Worm (Caenorhabditis elegans) whole organism, L3 larva: Measurements from ENCODE around the gene Y62E10A.19.

Source experiments
- R02D3.7 ChIP-seq: fragments of 150-350 bp; optimal IDR thresholded peaks from 2 replicates; lab custom pipeline; 2014; ENCODE audit warnings: missing biosample characterization, missing genetic modification characterization
- ZK546.5 ChIP-seq: sonication (generic microtip); optimal IDR thresholded peaks from 2 replicates; lab custom pipeline; 2017; ENCODE audit warnings: missing biosample characterization, missing genetic modification characterization
- aly-2 ChIP-seq: fragments of 150-350 bp; optimal IDR thresholded peaks from 2 replicates; lab custom pipeline; 2014; ENCODE audit warnings: missing biosample characterization, missing genetic modification characterization
- ama-1 ChIP-seq: fragments of 150-350 bp; optimal IDR thresholded peaks from 2 replicates; lab custom pipeline; 2018
- ceh-16 ChIP-seq: sonication (generic microtip); optimal IDR thresholded peaks from 2 replicates; lab custom pipeline; 2017; ENCODE audit warnings: missing biosample characterization, missing genetic modification characterization
- ceh-28 ChIP-seq: fragments of 150-350 bp; optimal IDR thresholded peaks from 2 replicates; lab custom pipeline; 2014; ENCODE audit warnings: missing biosample characterization, missing genetic modification reagents, missing genetic modification characterization
- ceh-82 ChIP-seq: fragments of 150-350 bp; optimal IDR thresholded peaks from 2 replicates; lab custom pipeline; 2014; ENCODE audit warnings: missing biosample characterization, missing genetic modification characterization
- ceh-9 ChIP-seq: sonication (generic microtip); optimal IDR thresholded peaks from 2 replicates; lab custom pipeline; 2018; ENCODE audit warnings: missing biosample characterization, missing genetic modification characterization
- elt-2 ChIP-seq: sonication (generic microtip); optimal IDR thresholded peaks from 2 replicates; lab custom pipeline; 2016; ENCODE audit warnings: missing genetic modification reagents, mild to moderate bottlenecking, missing genetic modification characterization, missing compliant biosample characterization
- elt-3 ChIP-seq, 3 experiments: fragments of 150-350 bp in 1 of 3; sonication (generic microtip) in 2 of 3; optimal IDR thresholded peaks; 2 replicates in 2 of 3; 4 replicates in 1 of 3; lab custom pipeline; 2014 to 2017; ENCODE audit warnings: missing biosample characterization in 3 of 3, missing genetic modification characterization in 3 of 3
- eor-1 ChIP-seq, 2 experiments: fragments of 150-350 bp; optimal IDR thresholded peaks; 2 replicates each; lab custom pipeline; 2014 to 2018; ENCODE audit warnings: missing biosample characterization in 2 of 2, missing genetic modification characterization in 2 of 2
- fkh-10 ChIP-seq: sonication (generic microtip); optimal IDR thresholded peaks from 2 replicates; lab custom pipeline; 2017; ENCODE audit warnings: missing biosample characterization, missing genetic modification reagents, missing genetic modification characterization
- hmg-11 ChIP-seq: sonication (generic microtip); optimal IDR thresholded peaks from 2 replicates; lab custom pipeline; 2016; ENCODE audit warnings: missing genetic modification characterization, missing compliant biosample characterization
- jun-1 ChIP-seq: fragments of 150-350 bp; optimal IDR thresholded peaks from 2 replicates; lab custom pipeline; 2014; ENCODE audit warnings: missing biosample characterization, missing genetic modification reagents, missing genetic modification characterization
- lin-15B ChIP-seq: fragments of 150-350 bp; optimal IDR thresholded peaks from 2 replicates; lab custom pipeline; 2014; ENCODE audit warnings: missing biosample characterization, missing genetic modification characterization
- lin-39 ChIP-seq: fragments of 150-350 bp; optimal IDR thresholded peaks from 2 replicates; lab custom pipeline; 2018; ENCODE audit warnings: missing biosample characterization, missing genetic modification reagents, missing genetic modification characterization
- mdl-1 ChIP-seq: fragments of 150-350 bp; optimal IDR thresholded peaks from 2 replicates; lab custom pipeline; 2014; ENCODE audit warnings: missing biosample characterization, missing genetic modification characterization
- mml-1 ChIP-seq: fragments of 150-350 bp; sonication (generic microtip); optimal IDR thresholded peaks from 3 replicates; lab custom pipeline; 2014; ENCODE audit warnings: missing biosample characterization, missing genetic modification characterization
- nfya-1 ChIP-seq: sonication (generic microtip); optimal IDR thresholded peaks from 2 replicates; lab custom pipeline; 2017; ENCODE audit warnings: missing genetic modification characterization, mild to moderate bottlenecking, missing compliant biosample characterization, antibody characterized with exemption, moderate library complexity; ENCODE audit not compliant: insufficient read depth
- nhr-11 ChIP-seq: fragments of 150-350 bp; optimal IDR thresholded peaks from 2 replicates; lab custom pipeline; 2014; ENCODE audit warnings: missing biosample characterization, missing genetic modification characterization
- nhr-12 ChIP-seq: fragments of 150-350 bp; optimal IDR thresholded peaks from 2 replicates; lab custom pipeline; 2014; ENCODE audit warnings: missing biosample characterization, missing genetic modification characterization
- nhr-237 ChIP-seq: fragments of 150-350 bp; optimal IDR thresholded peaks from 2 replicates; lab custom pipeline; 2014; ENCODE audit warnings: missing biosample characterization, missing genetic modification characterization
- nhr-25 ChIP-seq: sonication (generic microtip); optimal IDR thresholded peaks from 2 replicates; lab custom pipeline; 2017; ENCODE audit warnings: missing biosample characterization, missing genetic modification characterization
- nhr-28 ChIP-seq: fragments of 150-350 bp; optimal IDR thresholded peaks from 2 replicates; lab custom pipeline; 2014; ENCODE audit warnings: missing biosample characterization, missing genetic modification characterization
- nhr-43 ChIP-seq: sonication (generic microtip); optimal IDR thresholded peaks from 2 replicates; lab custom pipeline; 2016; ENCODE audit warnings: mild to moderate bottlenecking, missing genetic modification characterization, missing compliant biosample characterization; ENCODE audit not compliant: poor library complexity, severe bottlenecking
- nhr-67 ChIP-seq: fragments of 150-350 bp; optimal IDR thresholded peaks from 2 replicates; lab custom pipeline; 2014; ENCODE audit warnings: missing biosample characterization, missing genetic modification characterization
- nhr-76 ChIP-seq: fragments of 150-350 bp; sonication (generic microtip); optimal IDR thresholded peaks from 5 replicates; lab custom pipeline; 2014; ENCODE audit warnings: missing biosample characterization, missing genetic modification characterization
- nhr-77 ChIP-seq: fragments of 150-350 bp; optimal IDR thresholded peaks from 2 replicates; lab custom pipeline; 2014; ENCODE audit warnings: missing biosample characterization, missing genetic modification characterization
- pha-4 ChIP-seq: fragments of 150-350 bp; optimal IDR thresholded peaks from 2 replicates; lab custom pipeline; 2014; ENCODE audit warnings: missing biosample characterization, missing genetic modification reagents, missing genetic modification characterization
- pqm-1 ChIP-seq: fragments of 150-350 bp; optimal IDR thresholded peaks from 2 replicates; lab custom pipeline; 2017; ENCODE audit warnings: missing biosample characterization, missing genetic modification characterization, inconsistent platforms
- sea-2 ChIP-seq: fragments of 150-350 bp; sonication (generic microtip); optimal IDR thresholded peaks from 4 replicates; lab custom pipeline; 2014; ENCODE audit warnings: missing biosample characterization, missing genetic modification reagents, missing genetic modification characterization
- skn-1 ChIP-seq: fragments of 150-350 bp; optimal IDR thresholded peaks from 2 replicates; lab custom pipeline; 2014; ENCODE audit warnings: missing biosample characterization, missing genetic modification characterization
- snpc-4 ChIP-seq: fragments of 150-350 bp; optimal IDR thresholded peaks from 2 replicates; lab custom pipeline; 2014; ENCODE audit warnings: missing biosample characterization, missing genetic modification characterization
- tbx-2 ChIP-seq: sonication (generic microtip); optimal IDR thresholded peaks from 2 replicates; lab custom pipeline; 2016; ENCODE audit warnings: mild to moderate bottlenecking, missing genetic modification characterization, missing compliant biosample characterization
- unc-39 ChIP-seq: sonication (generic microtip); optimal IDR thresholded peaks from 4 replicates; lab custom pipeline; 2017; ENCODE audit warnings: missing biosample characterization, missing genetic modification characterization
- unc-62 ChIP-seq: fragments of 150-350 bp; sonication (generic microtip); optimal IDR thresholded peaks from 4 replicates; lab custom pipeline; 2014; ENCODE audit warnings: missing biosample characterization, missing genetic modification reagents, missing genetic modification characterization
- zag-1 ChIP-seq: fragments of 150-350 bp; optimal IDR thresholded peaks from 2 replicates; lab custom pipeline; 2014; ENCODE audit warnings: missing biosample characterization, missing genetic modification characterization
- ztf-11 ChIP-seq: fragments of 150-350 bp; optimal IDR thresholded peaks from 2 replicates; lab custom pipeline; 2014; ENCODE audit warnings: missing biosample characterization, missing genetic modification characterization
- ztf-4 ChIP-seq: fragments of 150-350 bp; optimal IDR thresholded peaks from 2 replicates; lab custom pipeline; 2014; ENCODE audit warnings: missing biosample characterization, missing genetic modification characterization

The Y62E10A.19 gene

DNA sequence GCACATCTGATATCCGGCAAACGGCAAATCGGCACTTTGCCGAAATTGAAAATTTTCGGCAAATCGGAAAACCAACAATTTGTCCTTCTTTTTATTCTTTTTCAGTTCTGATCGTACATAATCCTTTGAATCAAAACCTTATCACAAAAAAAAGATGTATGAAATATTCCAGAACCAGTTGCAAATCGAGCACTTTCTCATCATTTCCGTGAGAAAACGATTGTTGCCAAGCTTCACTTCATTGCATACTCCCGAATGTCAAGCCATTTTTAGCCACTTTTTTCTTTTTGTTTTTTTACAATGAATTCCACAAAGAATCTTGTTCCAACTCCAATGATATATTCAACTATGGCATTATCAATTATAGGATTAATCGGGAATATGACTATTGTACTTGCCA is 43.2 kb downstream of the Y62E10A.19 start, which contains the start of gene srsx-25:
TSS of gene srsx-25 (plus strand) at position 301 of the 400 bp plus-strand sequence.
- TF ChIP-seq nfya-1 (tag; lab: Kevin White, UChicago) (no peak), ceh-9 (tag; lab: Kevin White, UChicago) (no peak), ceh-82 (tag; lab: Kevin White, UChicago) (no peak), skn-1 (tag; lab: Kevin White, UChicago) (no peak), elt-2 (no peak), nhr-12 (tag; lab: Kevin White, UChicago) (no peak), ztf-11 (tag; lab: Kevin White, UChicago) (no peak), nhr-43 (tag; lab: Kevin White, UChicago) (no peak), elt-3 (tag; optimal IDR thresholded peaks at IDR 0.05; lab: Kevin White, UChicago) (no peak), hmg-11 (tag; lab: Kevin White, UChicago) (no peak), nhr-67 (tag; lab: Kevin White, UChicago) (no peak), snpc-4 (tag; lab: Kevin White, UChicago) (no peak), mml-1 (tag; lab: Kevin White, UChicago) (no peak), ceh-16 (tag; lab: Kevin White, UChicago) (no peak), nhr-76 (tag; lab: Kevin White, UChicago) (no peak), mdl-1 (tag; lab: Kevin White, UChicago) (no peak)

DNA sequence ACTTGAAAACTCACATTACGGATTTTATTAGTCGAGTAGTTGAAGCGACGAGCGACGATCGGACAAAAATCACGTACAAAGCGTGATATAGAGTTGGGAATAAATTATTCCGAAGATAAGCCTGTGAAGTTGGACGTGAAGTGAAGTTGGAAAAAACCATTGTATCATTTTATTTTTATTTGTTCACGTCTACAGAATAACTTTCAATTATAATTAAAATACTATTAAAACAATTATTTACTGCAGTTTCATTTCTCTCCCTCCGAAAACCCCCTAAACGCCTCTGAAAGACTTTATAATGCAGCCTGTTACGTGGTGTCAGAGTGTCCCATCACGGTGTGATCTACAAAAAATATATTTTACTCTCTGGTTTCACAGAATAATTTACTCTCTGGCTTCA is 48.0 kb downstream of the Y62E10A.19 start, which contains the start of gene Y62E10A.3:
TSS of gene Y62E10A.3 (minus strand) at position 101 of the 400 bp plus-strand sequence.
- TF ChIP-seq unc-62 (GFP tag; lab: Kevin White, UChicago) = no peak
- TF ChIP-seq ceh-16 (tag; lab: Kevin White, UChicago) = no peak
- TF ChIP-seq nhr-12 (tag; lab: Kevin White, UChicago) = no peak
- no peak for TF ChIP-seq nhr-11
- no peak for TF ChIP-seq elt-2
- no peak for TF ChIP-seq ceh-82 (tag; lab: Kevin White, UChicago)
- TF ChIP-seq nhr-76 (tag; lab: Kevin White, UChicago) = no peak
- TF ChIP-seq ama-1 (lab: Kevin White, UChicago) = no peak
- no peak for TF ChIP-seq ZK546.5 (tag; lab: Kevin White, UChicago)
- no peak for TF ChIP-seq fkh-10 (GFP tag; lab: Kevin White, UChicago)
- TF ChIP-seq nhr-25 (tag; lab: Kevin White, UChicago) = no peak
- TF ChIP-seq lin-39 (tag; lab: Kevin White, UChicago) = no peak
- no peak for TF ChIP-seq unc-39 (tag; lab: Kevin White, UChicago)
- TF ChIP-seq eor-1 (tag; optimal IDR thresholded peaks at IDR 0.05; lab: Kevin White, UChicago) = no peak
- no peak for TF ChIP-seq mdl-1 (tag; lab: Kevin White, UChicago)
- no peak for TF ChIP-seq ztf-4

DNA sequence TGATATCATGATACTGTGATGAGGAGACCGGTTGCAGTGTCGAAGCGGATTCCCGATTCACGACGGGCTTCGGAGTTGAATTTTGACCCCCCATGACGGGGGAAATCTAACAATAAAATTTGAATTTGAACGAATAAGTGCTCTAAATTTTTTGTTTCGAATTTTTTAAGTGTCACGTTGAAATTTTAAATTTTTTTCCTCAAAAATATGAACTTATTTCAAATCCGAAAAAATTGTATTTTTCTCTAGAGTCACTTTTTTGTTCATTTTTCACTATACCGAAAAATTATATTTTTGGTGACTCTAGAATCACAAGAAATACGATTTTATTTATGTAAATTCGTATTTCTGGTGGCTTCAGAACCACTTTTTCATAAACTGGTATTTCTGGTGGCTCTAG is 49.6 kb downstream of the Y62E10A.19 start, which contains the start of gene W02A2.8:
TSS of gene W02A2.8 (minus strand) at position 101 of the 400 bp plus-strand sequence.
- TF ChIP-seq pqm-1 (tag; lab: Kevin White, UChicago) (no peak), R02D3.7 (tag; lab: Kevin White, UChicago) (no peak), nhr-237 (tag; lab: Kevin White, UChicago) (no peak), tbx-2 (tag; lab: Kevin White, UChicago) (no peak), zag-1 (tag; lab: Kevin White, UChicago) (no peak), mdl-1 (tag; lab: Kevin White, UChicago) (no peak), nhr-12 (tag; lab: Kevin White, UChicago) (no peak), nhr-28 (tag; lab: Kevin White, UChicago) (no peak), eor-1 (tag; optimal IDR thresholded peaks at IDR 0.05; lab: Kevin White, UChicago) (no peak), fkh-10 (GFP tag; lab: Kevin White, UChicago) (no peak), nhr-77 (tag; lab: Kevin White, UChicago) (no peak), ceh-82 (tag; lab: Kevin White, UChicago) (no peak), unc-62 (GFP tag; lab: Kevin White, UChicago) (no peak), ceh-16 (tag; lab: Kevin White, UChicago) (no peak)

DNA sequence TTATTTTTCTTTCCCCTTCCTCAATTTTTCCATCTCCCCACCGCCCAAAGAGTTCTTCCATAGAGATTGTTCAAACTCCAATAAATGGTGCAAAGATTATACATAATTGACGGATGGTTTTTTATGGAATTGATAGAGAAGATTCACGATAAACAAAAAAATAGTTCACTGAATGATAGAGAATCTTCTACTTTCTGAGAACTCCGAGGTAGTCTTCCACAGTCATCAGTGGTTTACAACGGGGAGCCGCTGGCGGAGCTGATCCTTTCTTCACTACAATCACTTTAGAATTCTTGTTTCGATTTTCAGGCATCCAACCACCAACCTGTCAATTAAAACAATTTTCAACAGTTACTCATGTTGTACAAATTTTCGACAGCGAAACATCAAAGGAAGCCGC is 52.1 kb downstream of the Y62E10A.19 start:
- TF ChIP-seq ama-1 (lab: Kevin White, UChicago) (no peak), nhr-11 (no peak), ceh-28 (no peak), jun-1 (no peak), R02D3.7 (tag; lab: Kevin White, UChicago) (no peak), mdl-1 (tag; lab: Kevin White, UChicago) (no peak), elt-2 (no peak), sea-2 (GFP tag; lab: Kevin White, UChicago) (no peak), ZK546.5 (tag; lab: Kevin White, UChicago) (no peak), ztf-4 (no peak), lin-15B (tag; lab: Kevin White, UChicago) (no peak), snpc-4 (tag; lab: Kevin White, UChicago) (no peak), aly-2 (tag; lab: Kevin White, UChicago) (no peak), eor-1 (tag; optimal IDR thresholded peaks at IDR 0.05; lab: Kevin White, UChicago) (no peak), skn-1 (tag; lab: Kevin White, UChicago) (no peak), ztf-11 (tag; lab: Kevin White, UChicago) (no peak), pha-4 (tag; lab: Kevin White, UChicago) (no peak)
- TF ChIP-seq, all 47 proteins: peak for 0
